Worm (Caenorhabditis elegans): ENCODE results near the gene aexr-1.

aexr-1 gene

ce11 chrX:6625275-6625674, 9.8 kb downstream of the aexr-1 start:
- TF ChIP-seq ces-1 (GFP tag; optimal IDR thresholded peaks at IDR 0.05) (no peak), pax-3 (tag; optimal IDR thresholded peaks at IDR 0.05) (no peak), nhr-77 (tag; optimal IDR thresholded peaks at IDR 0.05) (no peak), C16A3.4 (tag; optimal IDR thresholded peaks at IDR 0.05) (no peak), sptf-1 (tag; optimal IDR thresholded peaks at IDR 0.05) (no peak), rnt-1 (tag; optimal IDR thresholded peaks at IDR 0.05) (no peak), aly-2 (tag; optimal IDR thresholded peaks at IDR 0.05) (no peak), zag-1 (tag; optimal IDR thresholded peaks at IDR 0.05) (no peak), C04F5.9 (tag; optimal IDR thresholded peaks at IDR 0.05) (no peak), dpl-1 (GFP tag; optimal IDR thresholded peaks at IDR 0.05) (no peak), irx-1 (tag; optimal IDR thresholded peaks at IDR 0.05) (no peak), mab-9 (GFP tag; IDR thresholded peaks at IDR 0.05) (no peak), unc-98 (GFP tag; IDR thresholded peaks at IDR 0.05) (no peak), nhr-85 (tag) (no peak), elt-2 (tag; optimal IDR thresholded peaks at IDR 0.05) (no peak), ceh-88 (GFP tag; IDR thresholded peaks at IDR 0.05) (no peak), nhr-84 (tag; optimal IDR thresholded peaks at IDR 0.05) (no peak)

ce11 chrX:6622552-6623236, 12.4 kb downstream of the aexr-1 start, which contains the start of gene clec-266:
Gene clec-266, minus strand, starts transcription at chrX:6622915.
- TF ChIP-seq aha-1 (tag; optimal IDR thresholded peaks at IDR 0.05) = no peak
- TF ChIP-seq ets-5 (GFP tag; IDR thresholded peaks at IDR 0.05) = no peak
- no peak for TF ChIP-seq snpc-4 (tag; optimal IDR thresholded peaks at IDR 0.05)
- TF ChIP-seq zag-1 (tag; optimal IDR thresholded peaks at IDR 0.05) = no peak
- TF ChIP-seq ama-1 (optimal IDR thresholded peaks at IDR 0.05) = no peak
- no peak for TF ChIP-seq nhr-11 (tag; optimal IDR thresholded peaks at IDR 0.05)
- no peak for TF ChIP-seq C34B4.2 (tag; optimal IDR thresholded peaks at IDR 0.05)
- TF ChIP-seq nhr-71 (tag; optimal IDR thresholded peaks at IDR 0.05) = no peak
- TF ChIP-seq fkh-10 (GFP tag; optimal IDR thresholded peaks at IDR 0.05) = no peak
- no peak for TF ChIP-seq C16A3.4 (tag; optimal IDR thresholded peaks at IDR 0.05)
- TF ChIP-seq alr-1 (tag; optimal IDR thresholded peaks at IDR 0.05; ENCODE audit: borderline replicate concordance) = no peak
- TF ChIP-seq snu-23 (GFP tag; optimal IDR thresholded peaks at IDR 0.05) = no peak
- TF ChIP-seq rnt-1 (tag; optimal IDR thresholded peaks at IDR 0.05) = no peak

DNA sequence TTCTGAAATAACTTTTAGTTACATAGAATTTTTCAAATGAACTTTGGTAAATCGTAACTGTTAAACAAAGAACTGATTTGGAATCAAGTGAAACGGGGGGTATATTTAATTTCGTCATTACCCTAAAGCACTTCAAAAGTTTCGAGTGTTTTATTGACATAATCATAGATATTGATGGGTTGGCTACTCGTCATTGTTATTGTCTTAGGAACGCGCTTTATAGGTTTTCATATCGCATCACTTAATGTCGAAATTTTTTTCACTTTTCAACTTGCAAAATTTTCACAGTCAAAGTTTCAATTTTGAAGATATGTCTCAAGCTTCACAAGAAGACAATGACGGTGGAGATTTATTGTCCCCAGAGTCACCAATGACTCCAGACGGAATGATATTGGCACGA, 16.4 kb downstream of the aexr-1 start, which contains the start of gene kqt-1:
TSS of gene kqt-1 (plus strand) at position 301 of the 400 bp plus-strand sequence.
- TF ChIP-seq vab-15 (tag; optimal IDR thresholded peaks at IDR 0.05) (no peak), zag-1 (tag; optimal IDR thresholded peaks at IDR 0.05) (no peak), egl-27 (tag; optimal IDR thresholded peaks at IDR 0.05) (no peak), C16A3.4 (tag; optimal IDR thresholded peaks at IDR 0.05) (no peak), unc-86 (tag; optimal IDR thresholded peaks at IDR 0.05) (no peak), zip-4 (GFP tag; optimal IDR thresholded peaks at IDR 0.05) (no peak), lin-13 (GFP tag; optimal IDR thresholded peaks at IDR 0.05) (no peak), lin-15B (tag; optimal IDR thresholded peaks at IDR 0.05) (no peak), ces-1 (GFP tag; optimal IDR thresholded peaks at IDR 0.05) (no peak), fkh-4 (tag; optimal IDR thresholded peaks at IDR 0.05; ENCODE audit: borderline replicate concordance) (no peak), nhr-77 (tag; optimal IDR thresholded peaks at IDR 0.05) (no peak), alr-1 (tag; optimal IDR thresholded peaks at IDR 0.05; ENCODE audit: borderline replicate concordance) (no peak), unc-30 (tag; optimal IDR thresholded peaks at IDR 0.05) (no peak), nhr-47 (tag; optimal IDR thresholded peaks at IDR 0.05) (no peak), grh-1 (GFP tag; IDR thresholded peaks at IDR 0.05) (no peak), aly-2 (tag; optimal IDR thresholded peaks at IDR 0.05) (no peak), skn-1 (tag; optimal IDR thresholded peaks at IDR 0.05) (no peak), ztf-4 (tag; optimal IDR thresholded peaks at IDR 0.05) (no peak)
